Fruit fly (Drosophila melanogaster) whole organism, larva: ENCODE results near the gene Cubn.
A peak's percentile ranks its signal among the peaks of the same experiment; 100 is the strongest.

Source experiments
- noc ChIP-seq: fragments of 200-800 bp; sonication (Bioruptor generic); optimal IDR thresholded peaks from 3 replicates; lab custom pipeline; 2019; ENCODE audit warnings: missing biosample characterization, mild to moderate bottlenecking, missing genetic modification characterization, moderate library complexity

Gene Cubn

dm6 chrX:9576147-9576503 lies 5.0 kb upstream of the Cubn start, which contains the start of gene CG42395:
TSS of gene CG42395 (minus strand) at chrX:9576247.
- TF ChIP-seq noc (tag; lab: Kevin White, UChicago) = no peak

- no peak for TF ChIP-seq noc (tag; lab: Kevin White, UChicago)
Observed at dm6 chrX:9556397-9556796, 14.7 kb downstream of the Cubn start, which contains the start of gene CG15317. TSS of gene CG15317 (minus strand) at chrX:9556544.

DNA sequence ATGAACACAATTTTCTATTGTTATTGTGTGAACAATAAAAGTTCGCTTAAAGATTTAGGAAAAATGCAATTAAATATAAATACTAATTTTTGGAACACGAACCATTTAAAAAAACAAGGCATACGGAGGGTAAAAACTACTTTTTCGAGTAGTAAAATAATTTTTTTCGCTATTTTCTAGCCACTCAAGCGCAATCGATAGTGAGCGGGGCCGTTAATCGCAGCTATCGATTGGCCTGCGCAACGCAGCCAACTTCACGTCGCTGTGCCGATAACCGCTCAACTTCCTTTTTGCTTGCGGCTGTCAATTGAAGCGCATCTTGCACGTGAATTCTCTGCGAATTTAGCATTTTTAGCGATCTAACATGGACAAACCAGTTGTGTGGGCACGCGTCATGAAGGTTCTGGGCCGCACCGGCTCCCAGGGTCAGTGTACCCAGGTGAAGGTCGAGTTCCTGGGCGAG lies 16.7 kb downstream of the Cubn start, which contains the start of gene RpS28b:
RpS28b (plus strand) TSS at position 278 of the 463 bp plus-strand sequence.
- peak; percentile 66 for TF ChIP-seq noc (tag; lab: Kevin White, UChicago)

DNA sequence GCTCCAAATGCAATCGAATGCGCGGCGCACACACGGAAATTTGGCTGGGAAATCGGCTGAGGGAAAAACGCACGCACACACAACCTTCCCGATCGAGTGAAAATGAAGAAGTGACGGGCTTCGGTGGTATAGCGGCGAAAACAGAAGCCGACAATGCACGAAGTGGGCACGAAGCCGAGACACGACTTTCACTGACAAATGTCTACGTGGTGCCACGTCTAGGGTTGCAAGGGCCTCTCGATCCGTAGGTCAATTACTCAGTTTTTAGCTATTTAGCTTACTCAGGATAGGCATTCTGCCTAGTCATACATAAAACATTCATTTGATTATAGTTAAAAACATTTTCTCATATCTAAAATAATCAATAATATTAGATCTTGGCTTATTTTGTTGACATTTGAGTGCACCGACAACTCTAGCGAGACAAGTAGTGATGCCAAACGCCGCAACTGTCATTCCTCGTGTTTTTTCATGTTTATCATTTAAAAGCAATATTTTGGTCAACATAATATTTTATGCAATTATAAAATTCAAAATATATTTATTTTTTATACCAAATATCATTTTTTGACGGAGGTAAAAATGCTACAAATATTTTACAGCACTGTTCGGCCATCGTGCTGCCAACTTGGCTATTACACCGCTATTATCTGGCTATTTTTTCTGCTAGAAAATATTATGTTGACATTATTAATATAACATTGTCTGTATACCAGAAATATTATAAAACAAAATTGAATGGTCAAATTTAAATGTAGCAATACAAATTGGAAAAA lies 17.4 kb downstream of the Cubn start:
- TF ChIP-seq noc (tag; lab: Kevin White, UChicago) = peak; percentile 88

DNA sequence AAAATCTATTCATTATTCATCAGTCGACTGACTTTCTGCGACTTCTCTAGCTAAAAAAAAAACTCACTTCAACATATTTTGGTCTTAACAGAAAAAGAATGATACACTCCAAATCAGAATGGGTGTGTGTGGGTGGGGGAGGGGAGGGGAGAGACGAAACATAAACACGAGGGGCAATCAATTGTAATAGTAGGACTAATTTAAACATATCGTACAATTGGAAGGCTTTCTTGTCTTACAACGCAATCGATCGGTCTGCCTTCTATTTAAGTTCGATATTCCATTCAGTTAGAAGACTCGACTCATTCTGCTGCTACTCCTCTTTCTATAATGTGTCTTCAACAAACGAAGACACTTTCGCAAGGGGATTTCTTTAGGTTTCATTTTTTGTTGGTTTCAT lies 19.9 kb downstream of the Cubn start:
- TF ChIP-seq noc (tag; lab: Kevin White, UChicago) = no peak

- TF ChIP-seq noc (tag; lab: Kevin White, UChicago) = no peak
Observed at dm6 chrX:9550565-9551145, 20.5 kb downstream of the Cubn start, which contains the start of gene CG32700. TSS of gene CG32700 (minus strand) at chrX:9550838.

dm6 chrX:9544457-9544856 lies 26.7 kb downstream of the Cubn start:
- no peak for TF ChIP-seq noc (tag; lab: Kevin White, UChicago)

dm6 chrX:9533518-9533917 lies 37.6 kb downstream of the Cubn start, which contains the start of gene CG34026:
TSS of gene CG34026 (plus strand) at chrX:9533818.
- TF ChIP-seq noc (tag; lab: Kevin White, UChicago) = no peak

DNA sequence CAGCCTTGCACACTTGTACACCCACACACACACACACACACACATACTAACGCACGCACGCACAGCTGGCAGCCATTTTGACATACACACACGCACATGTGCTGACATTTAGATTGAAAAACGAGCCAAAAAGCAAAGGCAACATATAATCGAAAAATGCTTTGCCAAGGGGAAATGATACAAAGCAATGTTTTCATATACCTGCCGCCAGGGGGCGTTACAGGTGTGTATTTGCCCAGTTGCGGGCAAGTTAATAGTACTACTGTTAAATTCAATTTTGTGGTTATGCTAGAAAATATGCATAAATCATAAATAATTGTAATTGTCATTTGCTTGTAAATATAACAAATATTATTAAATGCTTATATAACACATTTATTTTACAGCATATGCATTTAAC lies 38.7 kb downstream of the Cubn start:
- TF ChIP-seq noc (tag; lab: Kevin White, UChicago) = no peak

dm6 chrX:9531869-9532268 lies 39.2 kb downstream of the Cubn start:
- no peak for TF ChIP-seq noc (tag; lab: Kevin White, UChicago)

- no peak for TF ChIP-seq noc (tag; lab: Kevin White, UChicago)
Observed at dm6 chrX:9523543-9523942, 47.6 kb downstream of the Cubn start.

DNA sequence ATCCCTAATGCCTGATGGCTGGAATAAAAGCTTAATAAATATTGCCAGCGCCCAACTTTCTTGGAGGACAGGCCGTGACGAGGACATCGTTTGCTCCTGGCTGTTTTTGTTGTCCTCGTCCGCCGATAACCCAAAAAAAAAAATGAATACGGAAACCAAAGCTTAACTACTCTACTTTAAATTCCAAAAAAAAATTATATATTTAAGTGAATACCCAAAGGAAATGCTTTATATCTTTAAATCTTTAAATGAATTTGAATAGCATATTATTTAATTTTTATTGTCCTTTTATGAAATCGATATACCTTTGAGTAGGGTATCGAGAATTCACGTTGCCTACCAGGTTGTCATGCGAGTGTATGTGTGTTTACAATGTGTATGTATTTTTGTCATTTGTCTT lies 50.9 kb downstream of the Cubn start:
- no peak for TF ChIP-seq noc (tag; lab: Kevin White, UChicago)

- no peak for TF ChIP-seq noc (tag; lab: Kevin White, UChicago)
Observed at dm6 chrX:9511224-9511623, 59.9 kb downstream of the Cubn start, which contains the start of gene CG34028. TSS of gene CG34028 (plus strand) at chrX:9511524.
